Fruit fly (Drosophila melanogaster) whole organism, embryonic: ENCODE data around the gene ATPsynG.
A peak's percentile ranks its signal among the peaks of the same experiment; 100 is the strongest.

ENCODE experiments used
- Ada2b ChIP-seq: fragments of 200-800 bp; sonication (Bioruptor generic); IDR thresholded peaks from 2 replicates; pipeline ENCODE4 v1.3.6; 2022; ENCODE audit warnings: missing biosample characterization, missing genetic modification characterization
- CG1024 ChIP-seq: fragments of 200-800 bp; sonication (Bioruptor generic); IDR thresholded peaks from 2 replicates; pipeline ENCODE4 v1.3.6; 2022; ENCODE audit warnings: missing biosample characterization, missing genetic modification characterization
- CG10979 ChIP-seq: fragments of 200-800 bp; sonication (Bioruptor generic); optimal IDR thresholded peaks from 2 replicates; lab custom pipeline; 2018; ENCODE audit warnings: missing biosample characterization, mild to moderate bottlenecking, missing genetic modification characterization, moderate library complexity
- CG11093 ChIP-seq: fragments of 200-800 bp; sonication (Bioruptor generic); IDR thresholded peaks from 3 replicates; pipeline ENCODE4 v1.3.6; 2022; ENCODE audit warnings: missing biosample characterization, missing genetic modification characterization
- CG11247 ChIP-seq: fragments of 200-800 bp; sonication (Bioruptor generic); IDR thresholded peaks from 2 replicates; pipeline ENCODE4 v1.3.6; 2022; ENCODE audit warnings: missing biosample characterization, missing genetic modification characterization
- CG11560 ChIP-seq: fragments of 200-800 bp; sonication (Bioruptor generic); IDR thresholded peaks from 3 replicates; pipeline ENCODE4 v1.3.6; 2022; ENCODE audit warnings: missing biosample characterization, missing genetic modification characterization
- CG12104 ChIP-seq: fragments of 200-800 bp; sonication (Bioruptor generic); optimal IDR thresholded peaks from 3 replicates; lab custom pipeline; 2016; ENCODE audit warnings: missing biosample characterization, missing genetic modification characterization
- CG16779 ChIP-seq: fragments of 200-800 bp; sonication (Bioruptor generic); IDR thresholded peaks from 2 replicates; pipeline ENCODE4 v1.3.6; 2022; ENCODE audit warnings: missing biosample characterization, missing genetic modification characterization
- CG17359 ChIP-seq: fragments of 200-800 bp; sonication (Bioruptor generic); optimal IDR thresholded peaks from 3 replicates; lab custom pipeline; 2018; ENCODE audit warnings: missing biosample characterization, mild to moderate bottlenecking, missing genetic modification characterization, moderate library complexity
- CG32532 ChIP-seq: fragments of 200-800 bp; sonication (Bioruptor generic); IDR thresholded peaks from 2 replicates; pipeline ENCODE4 v1.3.6; 2022; ENCODE audit warnings: missing biosample characterization, missing genetic modification characterization
- CG3838 ChIP-seq: fragments of 200-800 bp; sonication (Bioruptor generic); optimal IDR thresholded peaks from 3 replicates; lab custom pipeline; 2016; ENCODE audit warnings: missing biosample characterization, missing genetic modification characterization
- CG4617 ChIP-seq: fragments of 200-800 bp; sonication (Bioruptor generic); optimal IDR thresholded peaks from 3 replicates; lab custom pipeline; 2016; ENCODE audit warnings: missing biosample characterization, missing genetic modification characterization, borderline replicate concordance
- CG6272 ChIP-seq: fragments of 200-800 bp; sonication (Bioruptor generic); IDR thresholded peaks from 2 replicates; pipeline ENCODE4 v1.3.6; 2022; ENCODE audit warnings: missing biosample characterization, missing genetic modification characterization
- CG6765 ChIP-seq: fragments of 200-800 bp; sonication (Bioruptor generic); optimal IDR thresholded peaks from 3 replicates; lab custom pipeline; 2017; ENCODE audit warnings: missing biosample characterization, mild to moderate bottlenecking, missing genetic modification characterization
- CG8281 ChIP-seq: fragments of 200-800 bp; sonication (Bioruptor generic); optimal IDR thresholded peaks from 2 replicates; lab custom pipeline; 2018; ENCODE audit warnings: missing biosample characterization, mild to moderate bottlenecking, missing genetic modification characterization, moderate library complexity
- CrebB ChIP-seq: fragments of 200-800 bp; sonication (Bioruptor generic); optimal IDR thresholded peaks from 3 replicates; lab custom pipeline; 2018; ENCODE audit warnings: missing biosample characterization, mild to moderate bottlenecking, missing genetic modification characterization
- Dp ChIP-seq: fragments of 200-800 bp; sonication (Bioruptor generic); optimal IDR thresholded peaks from 2 replicates; lab custom pipeline; 2018; ENCODE audit warnings: missing biosample characterization, mild to moderate bottlenecking, missing genetic modification characterization, moderate library complexity
- Ets65A ChIP-seq: fragments of 200-800 bp; sonication (Bioruptor generic); peaks from one replicate; lab custom pipeline; 2016; ENCODE audit warnings: missing biosample characterization, missing genetic modification characterization
- GATAe ChIP-seq: fragments of 200-800 bp; sonication (Bioruptor generic); conservative IDR thresholded peaks from 2 replicates; pipeline ENCODE4 v1.3.6; 2022; ENCODE audit warnings: missing biosample characterization, missing genetic modification characterization
- HmgZ ChIP-seq: fragments of 200-800 bp; sonication (Bioruptor generic); optimal IDR thresholded peaks from 2 replicates; lab custom pipeline; 2018; ENCODE audit warnings: missing biosample characterization, mild to moderate bottlenecking, missing genetic modification characterization
- Hr51 ChIP-seq, 2 experiments: fragments of 200-800 bp; sonication (Bioruptor generic); optimal IDR thresholded peaks; 2 replicates in 1 of 2; 3 replicates in 1 of 2; lab custom pipeline; 2016 to 2018; ENCODE audit warnings: missing biosample characterization in 2 of 2, missing genetic modification characterization in 2 of 2, mild to moderate bottlenecking in 1 of 2, moderate library complexity in 1 of 2
- Kr ChIP-seq: fragments of 200-800 bp; sonication (Bioruptor generic); optimal IDR thresholded peaks from 2 replicates; lab custom pipeline; 2017; ENCODE audit warnings: missing biosample characterization, mild to moderate bottlenecking, missing genetic modification characterization
- MESR4 ChIP-seq: fragments of 200-800 bp; sonication (Bioruptor generic); optimal IDR thresholded peaks from 2 replicates; lab custom pipeline; 2018; ENCODE audit warnings: missing biosample characterization, mild to moderate bottlenecking, missing genetic modification characterization, moderate library complexity
- Mad ChIP-seq: fragments of 200-800 bp; sonication (Bioruptor generic); optimal IDR thresholded peaks from 2 replicates; lab custom pipeline; 2016; ENCODE audit warnings: missing biosample characterization, missing genetic modification characterization
- NK7.1 ChIP-seq: fragments of 200-800 bp; sonication (Bioruptor generic); optimal IDR thresholded peaks from 3 replicates; lab custom pipeline; 2016; ENCODE audit warnings: missing biosample characterization, missing genetic modification characterization
- Sry-β ChIP-seq: fragments of 200-800 bp; sonication (Bioruptor generic); optimal IDR thresholded peaks from 2 replicates; lab custom pipeline; 2018; ENCODE audit warnings: missing biosample characterization, mild to moderate bottlenecking, missing genetic modification characterization, moderate library complexity
- Taf1 ChIP-seq: fragments of 200-800 bp; sonication (Bioruptor generic); IDR thresholded peaks from 2 replicates; pipeline ENCODE4 v1.3.6; 2022; ENCODE audit warnings: missing biosample characterization, missing genetic modification characterization
- Trl ChIP-seq, 3 experiments: fragments of >200 bp in 2 of 3; fragments of 200-800 bp in 1 of 3; sonication (Bioruptor generic) in 1 of 3; optimal IDR thresholded peaks; 2 replicates in 1 of 3; 3 replicates in 2 of 3; lab custom pipeline; 2016 to 2017; ENCODE audit warnings: missing biosample characterization in 1 of 3, missing genetic modification characterization in 1 of 3
- Vsx1 ChIP-seq: fragments of 200-800 bp; sonication (Bioruptor generic); optimal IDR thresholded peaks from 2 replicates; lab custom pipeline; 2017; ENCODE audit warnings: missing biosample characterization, mild to moderate bottlenecking, missing genetic modification characterization, missing genetic modification reagents
- Xrp1 ChIP-seq: fragments of 200-800 bp; sonication (Bioruptor generic); IDR thresholded peaks from 2 replicates; pipeline ENCODE4 v1.3.6; 2022; ENCODE audit warnings: missing biosample characterization, missing genetic modification characterization
- ato ChIP-seq: fragments of 200-800 bp; sonication (Bioruptor generic); IDR thresholded peaks from 2 replicates; pipeline ENCODE4 v1.3.6; 2022; ENCODE audit warnings: missing biosample characterization, missing genetic modification characterization; ENCODE audit not compliant: partially characterized antibody
- bab2 ChIP-seq: fragments of 200-800 bp; sonication (Bioruptor generic); optimal IDR thresholded peaks from 2 replicates; lab custom pipeline; 2016; ENCODE audit warnings: missing biosample characterization, missing genetic modification characterization
- caup ChIP-seq: fragments of 200-800 bp; sonication (Bioruptor generic); optimal IDR thresholded peaks from 3 replicates; lab custom pipeline; 2017; ENCODE audit warnings: missing biosample characterization, mild to moderate bottlenecking, missing genetic modification characterization, moderate library complexity; ENCODE audit not compliant: severe bottlenecking
- chif ChIP-seq, 2 experiments: fragments of 200-800 bp; sonication (Bioruptor generic); optimal IDR thresholded peaks; 3 replicates each; lab custom pipeline; 2016; ENCODE audit warnings: missing biosample characterization in 2 of 2, missing genetic modification characterization in 2 of 2
- disco-r ChIP-seq: fragments of 200-800 bp; sonication (Bioruptor generic); optimal IDR thresholded peaks from 2 replicates; lab custom pipeline; 2016; ENCODE audit warnings: missing biosample characterization, missing genetic modification characterization
- fd3F ChIP-seq: fragments of 200-800 bp; sonication (Bioruptor generic); optimal IDR thresholded peaks from 2 replicates; lab custom pipeline; 2018; ENCODE audit warnings: missing biosample characterization, mild to moderate bottlenecking, missing genetic modification characterization, moderate library complexity
- hkb ChIP-seq, 2 experiments: fragments of 200-800 bp in 1 of 2; fragments of >200 bp in 1 of 2; sonication (Bioruptor generic) in 1 of 2; IDR thresholded peaks in 1 of 2; optimal IDR thresholded peaks in 1 of 2; 2 replicates each; pipeline versions ENCODE4 v1.3.6 to Lab custom; 2017 to 2022; ENCODE audit warnings: missing biosample characterization in 1 of 2, missing genetic modification characterization in 1 of 2
- kah ChIP-seq: fragments of 200-800 bp; sonication (Bioruptor generic); optimal IDR thresholded peaks from 2 replicates; lab custom pipeline; 2018; ENCODE audit warnings: missing biosample characterization, mild to moderate bottlenecking, missing genetic modification characterization
- lola ChIP-seq, 3 experiments: fragments of >200 bp in 2 of 3; fragments of 200-800 bp in 1 of 3; sonication (Bioruptor generic) in 1 of 3; optimal IDR thresholded peaks; 2 replicates each; lab custom pipeline; 2017 to 2019; ENCODE audit warnings: missing biosample characterization in 3 of 3, missing genetic modification characterization in 3 of 3, mild to moderate bottlenecking in 1 of 3, moderate library complexity in 1 of 3
- mam ChIP-seq: fragments of 200-800 bp; sonication (Bioruptor generic); optimal IDR thresholded peaks from 3 replicates; lab custom pipeline; 2016; ENCODE audit warnings: missing biosample characterization, missing genetic modification characterization
- nerfin-1 ChIP-seq: fragments of 200-800 bp; sonication (Bioruptor generic); optimal IDR thresholded peaks from 3 replicates; lab custom pipeline; 2019; ENCODE audit warnings: missing biosample characterization, mild to moderate bottlenecking, missing genetic modification characterization, moderate library complexity
- nom ChIP-seq: fragments of 200-800 bp; sonication (Bioruptor generic); optimal IDR thresholded peaks from 2 replicates; lab custom pipeline; 2017; ENCODE audit warnings: missing biosample characterization, missing genetic modification characterization, mild to moderate bottlenecking, moderate library complexity, missing genetic modification reagents
- odd ChIP-seq: fragments of 200-800 bp; sonication (Bioruptor generic); optimal IDR thresholded peaks from 2 replicates; lab custom pipeline; 2017; ENCODE audit warnings: missing biosample characterization, mild to moderate bottlenecking, missing genetic modification characterization
- pb ChIP-seq: fragments of 200-800 bp; sonication (Bioruptor generic); optimal IDR thresholded peaks from 3 replicates; lab custom pipeline; 2016; ENCODE audit warnings: missing biosample characterization, missing genetic modification characterization
- rib ChIP-seq: fragments of 200-800 bp; sonication (Bioruptor generic); IDR thresholded peaks from 2 replicates; pipeline ENCODE4 v1.3.6; 2022; ENCODE audit warnings: missing biosample characterization, missing genetic modification characterization
- zf30C ChIP-seq: fragments of 200-800 bp; sonication (Bioruptor generic); optimal IDR thresholded peaks from 3 replicates; lab custom pipeline; 2018; ENCODE audit warnings: missing biosample characterization, mild to moderate bottlenecking, missing genetic modification characterization

The ATPsynG gene

dm6 chr2L:11004674-11005045 lies 28.5 kb upstream of the ATPsynG start, which contains the start of gene Nup154 (continued):
- TF ChIP-seq MESR4 (GFP tag; lab: Kevin White, UChicago) (peak; percentile 43), CG11247 (GFP tag; lab: Robert Waterston, UW) (no peak), CG12104 (no peak), Dp (GFP tag; lab: Kevin White, UChicago) (peak; percentile 33), CG11560 (tag; lab: Robert Waterston, UW) (no peak), nom (GFP tag; lab: Kevin White, UChicago) (no peak)

- TF ChIP-seq GATAe (GFP tag; lab: Robert Waterston, UW) (no peak), fd3F (GFP tag; lab: Kevin White, UChicago) (peak; percentile 42), ato (GFP tag; lab: Robert Waterston, UW) (no peak), HmgZ (peak; percentile 30), Mad (GFP tag; lab: Kevin White, UChicago) (peak; percentile 50), CG6272 (GFP tag; lab: Robert Waterston, UW) (no peak), CrebB (peak; percentile 84), lola (GFP tag; optimal IDR thresholded peaks at IDR 0.05; lab: Kevin White, UChicago) (peak in 1 of 3 experiments; percentile 7), CG11093 (no peak), bab2 (GFP tag; lab: Kevin White, UChicago) (peak; percentile 16), Sry-β (GFP tag; lab: Kevin White, UChicago) (peak; percentile 38), mam (GFP tag; lab: Kevin White, UChicago) (no peak), rib (GFP tag; lab: Robert Waterston, UW) (peak; percentile 43; the same call in 1 of the 2 replicates), hkb (optimal IDR thresholded peaks at IDR 0.05; lab: Kevin White, UChicago) (no peak), hkb (GFP tag; IDR thresholded peaks at IDR 0.05; lab: Robert Waterston, UW) (peak; percentile 83), Ets65A (GFP tag; lab: Kevin White, UChicago) (peak; percentile 94), CG1024 (GFP tag; lab: Robert Waterston, UW) (0 out of 2 replicates have a peak, but pooled peaks have one; percentile 39), CG4617 (GFP tag; lab: Kevin White, UChicago) (peak; percentile 30), zf30C (peak; percentile 37), pb (peak; percentile 48), CG8281 (peak; percentile 50), Ada2b (peak; percentile 45; the same call in 1 of the 2 replicates), kah (peak; percentile 83), CG6765 (GFP tag; lab: Kevin White, UChicago) (peak; percentile 94), odd (GFP tag; lab: Kevin White, UChicago) (peak; percentile 87), disco-r (GFP tag; lab: Kevin White, UChicago) (peak; percentile 49), Trl (optimal IDR thresholded peaks at IDR 0.05; lab: Kevin White, UChicago) (no peak), Trl (GFP tag; optimal IDR thresholded peaks at IDR 0.05; lab: Kevin White, UChicago) (peak; percentile 83), Taf1 (GFP tag; lab: Robert Waterston, UW) (0 out of 2 replicates have a peak, but pooled peaks have one; percentile 10), CG3838 (no peak), Xrp1 (GFP tag; lab: Robert Waterston, UW) (0 out of 2 replicates have a peak, but pooled peaks have one; percentile 6), NK7.1 (GFP tag; lab: Kevin White, UChicago) (peak; percentile 76), caup (GFP tag; lab: Kevin White, UChicago) (peak; percentile 88), Vsx1 (GFP tag; lab: Kevin White, UChicago) (peak; percentile 73), CG17359 (peak; percentile 69), Kr (GFP tag; lab: Kevin White, UChicago) (no peak), Hr51 (GFP tag; optimal IDR thresholded peaks at IDR 0.05; lab: Kevin White, UChicago) (peak in 1 of 2 experiments; percentile 55), nerfin-1 (tag; lab: Kevin White, UChicago) (peak; percentile 70), CG16779 (GFP tag; lab: Robert Waterston, UW) (peak; percentile 75), CG32532 (peak; percentile 75), chif (GFP tag; optimal IDR thresholded peaks at IDR 0.05; lab: Kevin White, UChicago) (peak in 1 of 2 experiments; percentile 28), CG10979 (peak; percentile 49)
Observed at dm6 chr2L:11003925-11004673, 27.9 kb upstream of the ATPsynG start, which contains the start of gene RpL9. Gene RpL9, minus strand, starts transcription at chr2L:11004189.
